Fruit fly (Drosophila melanogaster) S2 (cell line): Measurements from ENCODE around the gene ATP7.

Experiments
- CG8478 ChIP-seq: fragments of >200 bp; optimal IDR thresholded peaks from 2 replicates; lab custom pipeline; 2018
- CTCF ChIP-seq, 2 experiments: fragments of >200 bp; optimal IDR thresholded peaks; 2 replicates each; lab custom pipeline; 2018

DNA sequence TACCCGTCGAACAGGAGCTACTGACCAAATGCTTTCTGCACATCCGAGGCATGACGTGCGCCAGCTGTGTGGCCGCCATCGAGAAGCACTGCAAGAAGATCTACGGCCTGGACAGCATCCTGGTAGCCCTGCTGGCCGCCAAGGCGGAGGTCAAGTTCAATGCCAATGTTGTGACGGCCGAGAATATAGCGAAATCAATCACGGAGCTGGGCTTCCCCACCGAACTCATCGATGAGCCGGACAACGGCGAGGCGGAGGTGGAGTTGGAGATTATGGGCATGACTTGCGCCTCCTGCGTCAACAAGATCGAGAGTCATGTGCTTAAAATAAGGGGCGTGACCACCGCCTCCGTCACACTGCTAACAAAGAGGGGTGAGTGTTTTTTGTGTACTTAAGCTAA lies 1.1 kb downstream of the ATP7 start:
- TF ChIP-seq CTCF (optimal IDR thresholded peaks at IDR 0.05; lab: Kevin White, UChicago): no peak
- TF ChIP-seq CG8478: no peak
